Fruit fly (Drosophila melanogaster) whole organism, embryonic: Measurements from ENCODE around the gene REG.

Experiments used
- CG10654 ChIP-seq: fragments of 200-800 bp; sonication (Bioruptor generic); optimal IDR thresholded peaks from 2 replicates; lab custom pipeline; 2016; ENCODE audit warnings: missing biosample characterization, missing genetic modification characterization
- CG11504 ChIP-seq: fragments of 200-800 bp; sonication (Bioruptor generic); optimal IDR thresholded peaks from 3 replicates; lab custom pipeline; 2019; ENCODE audit warnings: missing biosample characterization, mild to moderate bottlenecking, missing genetic modification characterization, moderate library complexity
- CG12155 ChIP-seq: fragments of 200-800 bp; sonication (Bioruptor generic); optimal IDR thresholded peaks from 3 replicates; lab custom pipeline; 2016; ENCODE audit warnings: missing biosample characterization, missing genetic modification characterization
- CG12391 ChIP-seq: fragments of 200-800 bp; sonication (Bioruptor generic); optimal IDR thresholded peaks from 3 replicates; lab custom pipeline; 2018; ENCODE audit warnings: missing biosample characterization, mild to moderate bottlenecking, missing genetic modification characterization, moderate library complexity
- CG14710 ChIP-seq: fragments of 200-800 bp; sonication (Bioruptor generic); optimal IDR thresholded peaks from 3 replicates; lab custom pipeline; 2019; ENCODE audit warnings: missing biosample characterization, mild to moderate bottlenecking, missing genetic modification characterization, moderate library complexity
- CG15011 ChIP-seq: fragments of 200-800 bp; sonication (Bioruptor generic); optimal IDR thresholded peaks from 3 replicates; lab custom pipeline; 2018; ENCODE audit warnings: missing biosample characterization, mild to moderate bottlenecking, missing genetic modification characterization
- CG16863 ChIP-seq: fragments of 200-800 bp; sonication (Bioruptor generic); optimal IDR thresholded peaks from 3 replicates; lab custom pipeline; 2016; ENCODE audit warnings: missing biosample characterization, missing genetic modification characterization
- CG17359 ChIP-seq: fragments of 200-800 bp; sonication (Bioruptor generic); optimal IDR thresholded peaks from 3 replicates; lab custom pipeline; 2018; ENCODE audit warnings: missing biosample characterization, mild to moderate bottlenecking, missing genetic modification characterization, moderate library complexity
- CG18262 ChIP-seq: fragments of 200-800 bp; optimal IDR thresholded peaks from 3 replicates; lab custom pipeline; 2019; ENCODE audit warnings: missing biosample characterization, mild to moderate bottlenecking, missing genetic modification characterization, moderate library complexity
- CG2129 ChIP-seq: fragments of 200-800 bp; sonication (Bioruptor generic); IDR thresholded peaks from 2 replicates; pipeline ENCODE4 v1.3.6; 2022; ENCODE audit warnings: missing biosample characterization, missing genetic modification characterization; ENCODE audit not compliant: partially characterized antibody
- CG2678 ChIP-seq: fragments of 200-800 bp; sonication (Bioruptor generic); optimal IDR thresholded peaks from 3 replicates; lab custom pipeline; 2019; ENCODE audit warnings: missing biosample characterization, mild to moderate bottlenecking, missing genetic modification characterization, moderate library complexity
- CG31441 ChIP-seq: fragments of 200-800 bp; sonication (Bioruptor generic); IDR thresholded peaks from 2 replicates; pipeline ENCODE4 v1.3.6; 2022; ENCODE audit warnings: missing biosample characterization, missing genetic modification characterization
- CG4424 ChIP-seq: fragments of 200-800 bp; sonication (Bioruptor generic); optimal IDR thresholded peaks from 3 replicates; lab custom pipeline; 2016; ENCODE audit warnings: missing biosample characterization, missing genetic modification characterization
- CG5180 ChIP-seq: fragments of 200-800 bp; sonication (Bioruptor generic); optimal IDR thresholded peaks from 3 replicates; lab custom pipeline; 2017; ENCODE audit warnings: missing biosample characterization, missing genetic modification characterization, mild to moderate bottlenecking, moderate library complexity, missing genetic modification reagents
- CG7839 ChIP-seq: fragments of 200-800 bp; sonication (Bioruptor generic); optimal IDR thresholded peaks from 3 replicates; lab custom pipeline; 2018; ENCODE audit warnings: missing biosample characterization, mild to moderate bottlenecking, missing genetic modification characterization, moderate library complexity
- CG7963 ChIP-seq: fragments of 200-800 bp; sonication (Bioruptor generic); IDR thresholded peaks from 3 replicates; pipeline ENCODE4 v1.3.6; 2022; ENCODE audit warnings: missing biosample characterization, missing genetic modification characterization; ENCODE audit not compliant: partially characterized antibody
- CG8388 ChIP-seq: fragments of 200-800 bp; sonication (Bioruptor generic); optimal IDR thresholded peaks from 2 replicates; lab custom pipeline; 2019; ENCODE audit warnings: missing biosample characterization, mild to moderate bottlenecking, missing genetic modification characterization, moderate library complexity
- CoRest ChIP-seq: fragments of 200-800 bp; sonication (Bioruptor generic); optimal IDR thresholded peaks from 3 replicates; lab custom pipeline; 2018; ENCODE audit warnings: missing biosample characterization, mild to moderate bottlenecking, missing genetic modification characterization, moderate library complexity
- D ChIP-seq, 2 experiments: fragments of 200-800 bp in 1 of 2; fragments of >200 bp in 1 of 2; sonication (Bioruptor generic) in 1 of 2; optimal IDR thresholded peaks; 2 replicates in 1 of 2; 3 replicates in 1 of 2; lab custom pipeline; 2017; ENCODE audit warnings: mild to moderate bottlenecking in 1 of 2, missing biosample characterization in 1 of 2, missing genetic modification characterization in 1 of 2, missing genetic modification reagents in 1 of 2
- D19A ChIP-seq: fragments of 200-800 bp; optimal IDR thresholded peaks from 3 replicates; lab custom pipeline; 2019; ENCODE audit warnings: missing biosample characterization, mild to moderate bottlenecking, missing genetic modification characterization, moderate library complexity
- Lim3 ChIP-seq: fragments of 200-800 bp; sonication (Bioruptor generic); IDR thresholded peaks from 2 replicates; pipeline ENCODE4 v1.3.6; 2022; ENCODE audit warnings: missing biosample characterization, missing genetic modification characterization
- Mes4 ChIP-seq: fragments of 200-800 bp; sonication (Bioruptor generic); optimal IDR thresholded peaks from 2 replicates; lab custom pipeline; 2016; ENCODE audit warnings: missing biosample characterization, missing genetic modification characterization
- Optix ChIP-seq: fragments of 200-800 bp; sonication (Bioruptor generic); IDR thresholded peaks from 3 replicates; pipeline ENCODE4 v1.3.6; 2022; ENCODE audit warnings: missing biosample characterization, missing genetic modification characterization
- Pdp1 ChIP-seq, 2 experiments: fragments of 200-800 bp; sonication (Bioruptor generic); optimal IDR thresholded peaks; 3 replicates each; lab custom pipeline; 2016; ENCODE audit warnings: missing biosample characterization in 2 of 2, missing genetic modification characterization in 2 of 2, mild to moderate bottlenecking in 1 of 2, moderate library complexity in 1 of 2
- Side ChIP-seq: fragments of 200-800 bp; sonication (Bioruptor generic); optimal IDR thresholded peaks from 2 replicates; lab custom pipeline; 2016; ENCODE audit warnings: missing biosample characterization, missing genetic modification characterization
- Sox100B ChIP-seq: fragments of 200-800 bp; sonication (Bioruptor generic); optimal IDR thresholded peaks from 3 replicates; lab custom pipeline; 2018; ENCODE audit warnings: missing biosample characterization, mild to moderate bottlenecking, missing genetic modification characterization
- Sox102F ChIP-seq: fragments of 200-800 bp; sonication (Bioruptor generic); optimal IDR thresholded peaks from 2 replicates; lab custom pipeline; 2018; ENCODE audit warnings: missing biosample characterization, mild to moderate bottlenecking, missing genetic modification characterization, moderate library complexity
- Sry-δ ChIP-seq: fragments of 200-800 bp; sonication (Bioruptor generic); optimal IDR thresholded peaks from 2 replicates; lab custom pipeline; 2016; ENCODE audit warnings: missing biosample characterization, missing genetic modification characterization
- Usf ChIP-seq: fragments of 200-800 bp; sonication (Bioruptor generic); optimal IDR thresholded peaks from 2 replicates; lab custom pipeline; 2017; ENCODE audit warnings: missing genotype, missing biosample characterization, missing genetic modification characterization
- Xrp1 ChIP-seq: fragments of 200-800 bp; sonication (Bioruptor generic); IDR thresholded peaks from 2 replicates; pipeline ENCODE4 v1.3.6; 2022; ENCODE audit warnings: missing biosample characterization, missing genetic modification characterization
- ash1 ChIP-seq: fragments of 200-800 bp; sonication (Bioruptor generic); optimal IDR thresholded peaks from 2 replicates; lab custom pipeline; 2018; ENCODE audit warnings: missing biosample characterization, mild to moderate bottlenecking, missing genetic modification characterization
- az2 ChIP-seq: fragments of 200-800 bp; sonication (Bioruptor generic); optimal IDR thresholded peaks from 3 replicates; lab custom pipeline; 2016; ENCODE audit warnings: missing biosample characterization, missing genetic modification characterization
- bigmax ChIP-seq: fragments of 200-800 bp; sonication (Bioruptor generic); optimal IDR thresholded peaks from 2 replicates; lab custom pipeline; 2018; ENCODE audit warnings: missing biosample characterization, mild to moderate bottlenecking, missing genetic modification characterization
- bsh ChIP-seq, 2 experiments: fragments of 200-800 bp; sonication (Bioruptor generic); optimal IDR thresholded peaks; 2 replicates each; lab custom pipeline; 2017 to 2018; ENCODE audit warnings: mild to moderate bottlenecking in 2 of 2, missing biosample characterization in 2 of 2, missing genetic modification characterization in 2 of 2, moderate library complexity in 1 of 2
- dati ChIP-seq: fragments of 200-800 bp; sonication (Bioruptor generic); IDR thresholded peaks from 2 replicates; pipeline ENCODE4 v1.3.6; 2022; ENCODE audit warnings: missing biosample characterization, missing genetic modification characterization
- dmrt11E ChIP-seq: fragments of 200-800 bp; sonication (Bioruptor generic); optimal IDR thresholded peaks from 3 replicates; lab custom pipeline; 2018; ENCODE audit warnings: missing biosample characterization, mild to moderate bottlenecking, missing genetic modification characterization, moderate library complexity
- dmrt99B ChIP-seq: fragments of 200-800 bp; sonication (Bioruptor generic); optimal IDR thresholded peaks from 2 replicates; lab custom pipeline; 2018; ENCODE audit warnings: missing biosample characterization, mild to moderate bottlenecking, missing genetic modification characterization, moderate library complexity
- dysf ChIP-seq: fragments of 200-800 bp; sonication (Bioruptor generic); IDR thresholded peaks from 3 replicates; pipeline ENCODE4 v1.3.6; 2022; ENCODE audit warnings: missing biosample characterization, missing genetic modification characterization
- eve ChIP-seq, 2 experiments: fragments of >200 bp; optimal IDR thresholded peaks; 2 replicates each; lab custom pipeline; 2017; ENCODE audit warnings: missing biosample characterization in 2 of 2, missing genetic modification characterization in 2 of 2
- fru ChIP-seq: fragments of >200 bp; optimal IDR thresholded peaks from 2 replicates; lab custom pipeline; 2017
- gem ChIP-seq: fragments of 200-800 bp; sonication (Bioruptor generic); optimal IDR thresholded peaks from 2 replicates; lab custom pipeline; 2019; ENCODE audit warnings: missing biosample characterization, mild to moderate bottlenecking, missing genetic modification characterization, moderate library complexity
- grn ChIP-seq: fragments of 200-800 bp; sonication (Bioruptor generic); optimal IDR thresholded peaks from 3 replicates; lab custom pipeline; 2017; ENCODE audit warnings: missing biosample characterization, missing genetic modification characterization
- gsb-n ChIP-seq: fragments of 200-800 bp; sonication (Bioruptor generic); optimal IDR thresholded peaks from 3 replicates; lab custom pipeline; 2018; ENCODE audit warnings: missing biosample characterization, mild to moderate bottlenecking, missing genetic modification characterization
- lola ChIP-seq, 3 experiments: fragments of >200 bp in 2 of 3; fragments of 200-800 bp in 1 of 3; sonication (Bioruptor generic) in 1 of 3; optimal IDR thresholded peaks; 2 replicates each; lab custom pipeline; 2017 to 2019; ENCODE audit warnings: missing biosample characterization in 3 of 3, missing genetic modification characterization in 3 of 3, mild to moderate bottlenecking in 1 of 3, moderate library complexity in 1 of 3
- nmo ChIP-seq: fragments of 200-800 bp; sonication (Bioruptor generic); optimal IDR thresholded peaks from 2 replicates; lab custom pipeline; 2018; ENCODE audit warnings: missing biosample characterization, mild to moderate bottlenecking, missing genetic modification characterization, moderate library complexity
- pho ChIP-seq: fragments of 200-800 bp; sonication (Bioruptor generic); optimal IDR thresholded peaks from 2 replicates; lab custom pipeline; 2016; ENCODE audit warnings: missing biosample characterization, missing genetic modification characterization
- phol ChIP-seq: fragments of 200-800 bp; sonication (Bioruptor generic); optimal IDR thresholded peaks from 3 replicates; lab custom pipeline; 2018; ENCODE audit warnings: missing biosample characterization, mild to moderate bottlenecking, missing genetic modification characterization, moderate library complexity
- pzg ChIP-seq: fragments of 200-800 bp; sonication (Bioruptor generic); optimal IDR thresholded peaks from 3 replicates; lab custom pipeline; 2018; ENCODE audit warnings: missing biosample characterization, mild to moderate bottlenecking, missing genetic modification characterization, moderate library complexity
- run ChIP-seq: fragments of 200-800 bp; sonication (Bioruptor generic); optimal IDR thresholded peaks from 3 replicates; lab custom pipeline; 2018; ENCODE audit warnings: missing biosample characterization, mild to moderate bottlenecking, missing genetic modification characterization
- vvl ChIP-seq: fragments of 200-800 bp; sonication (Bioruptor generic); IDR thresholded peaks from 2 replicates; pipeline ENCODE4 v1.3.6; 2022; ENCODE audit warnings: missing biosample characterization, missing genetic modification characterization

Gene REG

dm6 chrX:13228208-13228606 lies 16.1 kb downstream of the REG start:
- TF ChIP-seq bigmax (GFP tag; lab: Kevin White, UChicago) (no peak), Pdp1 (GFP tag; optimal IDR thresholded peaks at IDR 0.05; lab: Kevin White, UChicago) (no peak), CG7839 (tag; lab: Kevin White, UChicago) (peak; percentile 12), lola (GFP tag; optimal IDR thresholded peaks at IDR 0.05; lab: Kevin White, UChicago) (peak in 1 of 3 experiments; percentile 38), Sox102F (GFP tag; lab: Kevin White, UChicago) (peak; percentile 12), az2 (no peak), gem (peak; percentile 56), dmrt99B (tag; lab: Kevin White, UChicago) (peak; percentile 10), CG12391 (tag; lab: Kevin White, UChicago) (peak; percentile 25), CG4424 (GFP tag; lab: Kevin White, UChicago) (no peak), Side (no peak), fru (lab: Kevin White, UChicago) (no peak), pzg (GFP tag; lab: Kevin White, UChicago) (no peak), Sox100B (GFP tag; lab: Kevin White, UChicago) (peak; percentile 4), Mes4 (no peak), run (tag; lab: Kevin White, UChicago) (no peak), CG12155 (GFP tag; lab: Kevin White, UChicago) (peak; percentile 3), pho (no peak), ash1 (GFP tag; lab: Kevin White, UChicago) (no peak), dysf (GFP tag; lab: Robert Waterston, UW) (no peak), dati (no peak), CG2678 (peak; percentile 29), CG5180 (GFP tag; lab: Kevin White, UChicago) (no peak), CG17359 (tag; lab: Kevin White, UChicago) (peak; percentile 12), eve (GFP tag; optimal IDR thresholded peaks at IDR 0.05; lab: Kevin White, UChicago) (peak in 1 of 2 experiments; percentile 34), CG11504 (peak; percentile 14), CG8388 (peak; percentile 24), CG16863 (GFP tag; lab: Kevin White, UChicago) (no peak), CG10654 (GFP tag; lab: Kevin White, UChicago) (no peak), nmo (peak; percentile 22), dmrt11E (tag; lab: Kevin White, UChicago) (peak; percentile 56), CG7963 (GFP tag; lab: Robert Waterston, UW) (no peak), CG14710 (tag; lab: Kevin White, UChicago) (peak; percentile 30), Lim3 (GFP tag; lab: Robert Waterston, UW) (no peak), Optix (no peak), CG15011 (no peak), CG31441 (GFP tag; lab: Robert Waterston, UW) (peak; percentile 58; the same call in 1 of the 2 replicates), D (optimal IDR thresholded peaks at IDR 0.05; lab: Kevin White, UChicago) (no peak), D (GFP tag; optimal IDR thresholded peaks at IDR 0.05; lab: Kevin White, UChicago) (peak; percentile 10), D19A (peak; percentile 7), grn (GFP tag; lab: Kevin White, UChicago) (no peak), CG18262 (tag; lab: Kevin White, UChicago) (peak; percentile 28), CoRest (tag; lab: Kevin White, UChicago) (peak; percentile 16), CG2129 (no peak), phol (tag; lab: Kevin White, UChicago) (peak; percentile 33), Usf (GFP tag; lab: Kevin White, UChicago) (no peak), bsh (GFP tag; optimal IDR thresholded peaks at IDR 0.05; lab: Kevin White, UChicago) (peak in 1 of 2 experiments; percentile 60), vvl (GFP tag; lab: Robert Waterston, UW) (no peak), gsb-n (tag; lab: Kevin White, UChicago) (peak; percentile 22), Sry-δ (no peak), Xrp1 (peak; percentile 25; the same call in 1 of the 2 replicates)
